Worm (Caenorhabditis elegans) whole organism, late embryonic: ENCODE measurements around the gene pot-1.

ENCODE experiments used
- ama-1 ChIP-seq: fragments of 150-350 bp; optimal IDR thresholded peaks from 2 replicates; lab custom pipeline; 2014
- ceh-45 ChIP-seq: fragments of 200-800 bp; sonication (Bioruptor generic); IDR thresholded peaks from 2 replicates; pipeline ENCODE4 v1.3.6; 2022; ENCODE audit warnings: missing genetic modification reagents, missing genetic modification characterization, missing compliant biosample characterization
- ceh-6 ChIP-seq: fragments of 200-800 bp; sonication (Bioruptor generic); optimal IDR thresholded peaks from 2 replicates; lab custom pipeline; 2018; ENCODE audit warnings: mild to moderate bottlenecking, missing genetic modification characterization, missing compliant biosample characterization
- fkh-10 ChIP-seq: fragments of 150-350 bp; optimal IDR thresholded peaks from 2 replicates; lab custom pipeline; 2014; ENCODE audit warnings: missing biosample characterization, missing genetic modification reagents, missing genetic modification characterization
- hlh-30 ChIP-seq: sonication (generic microtip); optimal IDR thresholded peaks from 2 replicates; lab custom pipeline; 2017; ENCODE audit warnings: antibody characterized with exemption, missing genetic modification characterization, missing compliant biosample characterization; ENCODE audit not compliant: insufficient read depth
- hlh-6 ChIP-seq: sonication (generic microtip); optimal IDR thresholded peaks from 2 replicates; lab custom pipeline; 2016; ENCODE audit warnings: missing genotype, missing genetic modification characterization, missing compliant biosample characterization
- mec-3 ChIP-seq: sonication (generic microtip); optimal IDR thresholded peaks from 2 replicates; lab custom pipeline; 2016; ENCODE audit warnings: borderline replicate concordance, missing genetic modification characterization, missing compliant biosample characterization
- pha-2 ChIP-seq: sonication (generic microtip); optimal IDR thresholded peaks from 2 replicates; lab custom pipeline; 2017; ENCODE audit warnings: mild to moderate bottlenecking, missing genetic modification characterization, missing compliant biosample characterization
- pha-4 ChIP-seq: fragments of 150-350 bp; optimal IDR thresholded peaks from 2 replicates; lab custom pipeline; 2018; ENCODE audit warnings: missing biosample characterization, missing genetic modification reagents, missing genetic modification characterization
- rnt-1 ChIP-seq: sonication (generic microtip); optimal IDR thresholded peaks from 2 replicates; lab custom pipeline; 2016; ENCODE audit warnings: missing genetic modification characterization, missing compliant biosample characterization
- sox-2 ChIP-seq: fragments of 200-800 bp; sonication (Bioruptor generic); IDR thresholded peaks from 2 replicates; pipeline ENCODE4 v1.3.6; 2022; ENCODE audit warnings: missing genetic modification reagents, missing genetic modification characterization, missing compliant biosample characterization
- unc-42 ChIP-seq: sonication (generic microtip); optimal IDR thresholded peaks from 2 replicates; lab custom pipeline; 2016; ENCODE audit warnings: missing genotype, missing genetic modification characterization, missing compliant biosample characterization

- TF ChIP-seq sox-2 (GFP tag; lab: Robert Waterston, UW) (no peak), hlh-6 (tag; lab: Kevin White, UChicago) (no peak), hlh-30 (no peak), rnt-1 (tag; lab: Kevin White, UChicago) (no peak), ceh-45 (GFP tag; lab: Robert Waterston, UW) (no peak), mec-3 (tag; lab: Kevin White, UChicago) (no peak), ama-1 (lab: Kevin White, UChicago) (no peak), pha-4 (no peak), fkh-10 (GFP tag; lab: Kevin White, UChicago) (no peak), ceh-6 (GFP tag; lab: Kevin White, UChicago) (no peak), pha-2 (tag; lab: Kevin White, UChicago) (no peak), unc-42 (no peak)
Observed at ce11 chrIII:7159246-7159645, 25.8 kb upstream of the pot-1 start.
